Worm (Caenorhabditis elegans): Measurements from ENCODE around the gene R10H10.3.

- TF ChIP-seq snpc-4 (tag; optimal IDR thresholded peaks at IDR 0.05): no peak
- no peak for TF ChIP-seq sem-2 (GFP tag; optimal IDR thresholded peaks at IDR 0.05)
- no peak for TF ChIP-seq nhr-237 (tag; optimal IDR thresholded peaks at IDR 0.05)
- no peak for TF ChIP-seq lin-13 (tag; optimal IDR thresholded peaks at IDR 0.05)
- TF ChIP-seq ztf-11 (tag; optimal IDR thresholded peaks at IDR 0.05): no peak
- no peak for TF ChIP-seq unc-39 (tag; optimal IDR thresholded peaks at IDR 0.05)
- TF ChIP-seq unc-62 (GFP tag; optimal IDR thresholded peaks at IDR 0.05): no peak
These were observed 42.8 kb upstream of the R10H10.3 start for ce11 chrIV:10345486-10345885.

Measured in whole organism, mixed stage, embryonic.